Worm (Caenorhabditis elegans): Measurements from ENCODE around the gene acl-3.
A peak's percentile ranks its signal among the peaks of the same experiment; 100 is the strongest.

acl-3 gene

DNA sequence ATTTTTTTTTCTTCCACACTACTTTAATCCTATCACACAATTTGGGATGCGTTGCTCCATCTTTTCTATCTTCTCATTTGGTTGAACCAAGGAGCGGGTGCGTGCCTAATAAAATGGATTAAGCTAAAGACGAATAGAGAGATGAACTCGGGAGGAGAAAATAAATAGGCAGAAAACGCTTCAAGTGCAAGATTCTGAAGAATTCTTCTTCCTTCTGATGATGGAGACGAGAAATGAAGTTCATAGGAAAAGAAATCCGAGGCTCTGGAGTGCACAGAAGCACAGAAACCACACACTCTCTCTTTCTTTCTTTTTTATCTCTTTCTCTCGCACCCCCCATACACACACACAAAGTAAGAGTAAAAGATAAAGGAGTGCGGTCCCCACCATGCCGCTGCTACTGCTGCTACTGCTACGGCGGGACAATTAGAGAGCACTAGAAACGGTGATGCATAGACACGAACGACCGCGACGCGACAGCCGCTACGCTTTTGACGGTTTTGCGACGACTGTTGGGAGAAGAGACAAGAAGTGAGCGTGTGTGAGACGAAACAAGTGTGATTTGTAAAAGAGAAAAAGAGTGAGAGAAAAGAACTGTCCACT is 40.3 kb upstream of the acl-3 start (continued):
- peak; percentile 21 for TF ChIP-seq ztf-18 (tag; optimal IDR thresholded peaks at IDR 0.05)
- TF ChIP-seq K12H6.12 (tag; optimal IDR thresholded peaks at IDR 0.05): peak; percentile 66
- TF ChIP-seq F55B11.4 (tag; optimal IDR thresholded peaks at IDR 0.05; ENCODE audit: borderline replicate concordance, insufficient read depth): no peak
- TF ChIP-seq akir-1 (GFP tag; optimal IDR thresholded peaks at IDR 0.05): no peak
- peak; percentile 53 for TF ChIP-seq ZK185.1 (tag; optimal IDR thresholded peaks at IDR 0.05; ENCODE audit: poor library complexity, severe bottlenecking)
- no peak for TF ChIP-seq hsf-1 (GFP tag; IDR thresholded peaks at IDR 0.05)
- peak; percentile 48 for TF ChIP-seq gei-17 (GFP tag; optimal IDR thresholded peaks at IDR 0.05)
- TF ChIP-seq let-526 (GFP tag; IDR thresholded peaks at IDR 0.05): no peak
- peak; percentile 42; the same call in 1 of the 2 replicates for TF ChIP-seq pbrm-1 (GFP tag; IDR thresholded peaks at IDR 0.05)
- no peak for TF ChIP-seq ceh-40 (GFP tag; IDR thresholded peaks at IDR 0.05)
- no peak for TF ChIP-seq dpff-1 (tag; optimal IDR thresholded peaks at IDR 0.05)
- TF ChIP-seq Y95B8A.8 (GFP tag; IDR thresholded peaks at IDR 0.05): no peak
- TF ChIP-seq F52B5.7 (tag; optimal IDR thresholded peaks at IDR 0.05): no peak
- peak; percentile 89 for TF ChIP-seq ets-4 (GFP tag; optimal IDR thresholded peaks at IDR 0.05)
- no peak for TF ChIP-seq unc-62 (GFP tag; optimal IDR thresholded peaks at IDR 0.05)
- no peak for TF ChIP-seq athp-1 (tag; optimal IDR thresholded peaks at IDR 0.05)
- TF ChIP-seq aptf-2 (GFP tag; conservative IDR thresholded peaks at IDR 0.05): no peak
- TF ChIP-seq zfh-2 (GFP tag; conservative IDR thresholded peaks at IDR 0.05): peak; percentile 89
- TF ChIP-seq F23B12.7 (tag; optimal IDR thresholded peaks at IDR 0.05; ENCODE audit: insufficient read depth): no peak
- no peak for TF ChIP-seq ztf-3 (GFP tag; optimal IDR thresholded peaks at IDR 0.05)
- no peak for TF ChIP-seq F33H1.4 (GFP tag; IDR thresholded peaks at IDR 0.05)
- no peak for TF ChIP-seq mes-4 (tag; optimal IDR thresholded peaks at IDR 0.05)
- TF ChIP-seq pha-4 (tag; optimal IDR thresholded peaks at IDR 0.05): no peak
- TF ChIP-seq lin-26 (GFP tag; IDR thresholded peaks at IDR 0.05): peak; percentile 53; the same call in 1 of the 2 replicates
- TF ChIP-seq dox-1 (GFP tag; IDR thresholded peaks at IDR 0.05): peak; percentile 83
- no peak for TF ChIP-seq Y53G8AR.9 (GFP tag; conservative IDR thresholded peaks at IDR 0.05)
- TF ChIP-seq madf-3 (GFP tag; IDR thresholded peaks at IDR 0.05): peak; percentile 83
- no peak for TF ChIP-seq fkh-3 (tag; optimal IDR thresholded peaks at IDR 0.05)
- TF ChIP-seq lin-40 (tag; optimal IDR thresholded peaks at IDR 0.05): peak; percentile 58
- no peak for TF ChIP-seq Y79H2A.3 (GFP tag; conservative IDR thresholded peaks at IDR 0.05)
- TF ChIP-seq sptf-2 (GFP tag; optimal IDR thresholded peaks at IDR 0.05): no peak
- TF ChIP-seq hrde-1 (tag; optimal IDR thresholded peaks at IDR 0.05; ENCODE audit: borderline replicate concordance): no peak
- TF ChIP-seq nfyb-1 (GFP tag; IDR thresholded peaks at IDR 0.05): peak; percentile 49; the same call in 1 of the 2 replicates
- TF ChIP-seq rpc-1 (optimal IDR thresholded peaks at IDR 0.05): no peak
- no peak for TF ChIP-seq rpc-1 (tag; optimal IDR thresholded peaks at IDR 0.05)
- peak; percentile 86 for TF ChIP-seq B0336.3 (GFP tag; IDR thresholded peaks at IDR 0.05)
- no peak for TF ChIP-seq bed-1 (GFP tag; IDR thresholded peaks at IDR 0.05)
- TF ChIP-seq zim-3 (tag; optimal IDR thresholded peaks at IDR 0.05): no peak
- no peak for TF ChIP-seq snpc-4 (GFP tag; optimal IDR thresholded peaks at IDR 0.05)
- peak in 3 of 4 experiments; percentile 15 to 43 (median 25) for TF ChIP-seq snpc-4 (tag; optimal IDR thresholded peaks at IDR 0.05)
- peak; percentile 48 for TF ChIP-seq atf-7 (tag; optimal IDR thresholded peaks at IDR 0.05)
- no peak for TF ChIP-seq F49E8.2 (tag; optimal IDR thresholded peaks at IDR 0.05; ENCODE audit: insufficient read depth)
- TF ChIP-seq B0019.2 (GFP tag; conservative IDR thresholded peaks at IDR 0.05): no peak
- peak; percentile 62 for TF ChIP-seq chd-7 (tag; optimal IDR thresholded peaks at IDR 0.05)
